Worm (Caenorhabditis elegans): ENCODE measurements around the gene srv-32.
A peak's percentile ranks its signal among the peaks of the same experiment; 100 is the strongest.
"Not testable (repeated sequence)": the region's sequence is repeated elsewhere in the genome, so short reads cannot be mapped to it uniquely, and the experiment has no call there.

srv-32 gene

ce11 chrIV:6321667-6322066, 39.6 kb upstream of the srv-32 start, which contains the start of gene Y73B6BL.29 (continued):
- TF ChIP-seq C16A3.4 (tag; optimal IDR thresholded peaks at IDR 0.05) (peak; percentile 83), ztf-4 (tag; optimal IDR thresholded peaks at IDR 0.05) (peak; percentile 85), lin-35 (GFP tag; optimal IDR thresholded peaks at IDR 0.05) (peak; percentile 99), dsc-1 (tag; optimal IDR thresholded peaks at IDR 0.05) (peak; percentile 97)

ce11 chrIV:6317357-6317756, 35.3 kb upstream of the srv-32 start, which contains the start of gene Y73B6BL.12:
Gene Y73B6BL.12 (minus strand): TSS chrIV:6317457.
- TF ChIP-seq unc-98 (GFP tag; IDR thresholded peaks at IDR 0.05); C34B4.2 (tag; optimal IDR thresholded peaks at IDR 0.05); ets-5 (GFP tag; IDR thresholded peaks at IDR 0.05): not testable (repeated sequence)

ce11 chrIV:6307439-6307838, 25.4 kb upstream of the srv-32 start, which contains the start of gene csp-2:
Gene csp-2 (plus strand): TSS chrIV:6307739.
- TF ChIP-seq ceh-88 (GFP tag; IDR thresholded peaks at IDR 0.05), result no peak
- no peak for TF ChIP-seq alr-1 (tag; optimal IDR thresholded peaks at IDR 0.05; ENCODE audit: borderline replicate concordance)
- TF ChIP-seq tlp-1 (tag; optimal IDR thresholded peaks at IDR 0.05), result no peak
- no peak for TF ChIP-seq unc-98 (GFP tag; IDR thresholded peaks at IDR 0.05)
- TF ChIP-seq egl-27 (tag; optimal IDR thresholded peaks at IDR 0.05), result no peak
- no peak for TF ChIP-seq ceh-90 (tag; optimal IDR thresholded peaks at IDR 0.05)
- TF ChIP-seq dsc-1 (tag; optimal IDR thresholded peaks at IDR 0.05), result no peak
- no peak for TF ChIP-seq aha-1 (tag; optimal IDR thresholded peaks at IDR 0.05)
- TF ChIP-seq ztf-4 (tag; optimal IDR thresholded peaks at IDR 0.05), result no peak
- TF ChIP-seq lin-15B (tag; optimal IDR thresholded peaks at IDR 0.05), result no peak
- TF ChIP-seq lir-3 (tag; optimal IDR thresholded peaks at IDR 0.05; ENCODE audit: poor library complexity), result no peak
- no peak for TF ChIP-seq pax-3 (tag; optimal IDR thresholded peaks at IDR 0.05)
- no peak for TF ChIP-seq hlh-4 (tag; optimal IDR thresholded peaks at IDR 0.05)
- no peak for TF ChIP-seq mep-1 (tag; optimal IDR thresholded peaks at IDR 0.05)
- no peak for TF ChIP-seq nhr-28 (tag; optimal IDR thresholded peaks at IDR 0.05)
- no peak for TF ChIP-seq xbp-1 (tag; optimal IDR thresholded peaks at IDR 0.05)
- no peak for TF ChIP-seq lin-14 (GFP tag; optimal IDR thresholded peaks at IDR 0.05)
- TF ChIP-seq ces-1 (GFP tag; optimal IDR thresholded peaks at IDR 0.05), result no peak
- no peak for TF ChIP-seq ceh-8 (GFP tag; optimal IDR thresholded peaks at IDR 0.05)

- TF ChIP-seq ztf-11 (tag; optimal IDR thresholded peaks at IDR 0.05) (no peak), skn-1 (tag; optimal IDR thresholded peaks at IDR 0.05) (no peak), sox-4 (tag; optimal IDR thresholded peaks at IDR 0.05) (no peak), lin-14 (GFP tag; optimal IDR thresholded peaks at IDR 0.05) (no peak), ama-1 (optimal IDR thresholded peaks at IDR 0.05) (no peak), fkh-4 (tag; optimal IDR thresholded peaks at IDR 0.05; ENCODE audit: borderline replicate concordance) (no peak), nhr-85 (tag) (no peak), elt-2 (tag; optimal IDR thresholded peaks at IDR 0.05) (no peak), lsy-2 (tag; optimal IDR thresholded peaks at IDR 0.05) (no peak), Y116A8C.19 (tag; optimal IDR thresholded peaks at IDR 0.05; ENCODE audit: borderline replicate concordance) (no peak), mef-2 (tag; optimal IDR thresholded peaks at IDR 0.05) (no peak), nhr-11 (tag; optimal IDR thresholded peaks at IDR 0.05) (no peak)
These were observed 21.6 kb upstream of the srv-32 start, which contains the start of gene srv-25 for ce11 chrIV:6303642-6304041. Gene srv-25 (minus strand): TSS chrIV:6303742.

ce11 chrIV:6301764-6302163, 19.7 kb upstream of the srv-32 start, which contains the start of gene srv-26:
Gene srv-26 (minus strand): TSS chrIV:6301864.
- TF ChIP-seq efl-1 (optimal IDR thresholded peaks at IDR 0.05), result no peak
- TF ChIP-seq efl-1 (GFP tag; optimal IDR thresholded peaks at IDR 0.05 in 1 of 2), result peak in 1 of 2 experiments; percentile 48
- no peak for TF ChIP-seq irx-1 (tag; optimal IDR thresholded peaks at IDR 0.05)
